Fruit fly (Drosophila melanogaster) whole organism, wandering third instar larva: ENCODE data around the gene CG14984.
A peak's percentile ranks its signal among the peaks of the same experiment; 100 is the strongest.

Source experiments
- Abd-B ChIP-seq: fragments of >200 bp; optimal IDR thresholded peaks from 2 replicates; lab custom pipeline; 2017; ENCODE audit warnings: missing biosample characterization, missing genetic modification characterization
- CG32264 ChIP-seq: fragments of 200-800 bp; sonication (Bioruptor generic); optimal IDR thresholded peaks from 2 replicates; lab custom pipeline; 2016; ENCODE audit warnings: missing biosample characterization, missing genetic modification characterization
- CrebA ChIP-seq: fragments of 200-800 bp; sonication (Bioruptor generic); optimal IDR thresholded peaks from 2 replicates; lab custom pipeline; 2016; ENCODE audit warnings: missing biosample characterization, mild to moderate bottlenecking, missing genetic modification characterization, borderline replicate concordance
- Dfd ChIP-seq: fragments of >200 bp; optimal IDR thresholded peaks from 2 replicates; lab custom pipeline; 2017; ENCODE audit warnings: missing biosample characterization, missing genetic modification characterization
- Dif ChIP-seq: fragments of 200-275, 200-300 bp; sonication (Bioruptor generic); optimal IDR thresholded peaks from 2 replicates; lab custom pipeline; 2018; ENCODE audit warnings: missing biosample characterization, missing genetic modification characterization; ENCODE audit not compliant: partially characterized antibody
- GATAd ChIP-seq: sonication (Bioruptor generic); optimal IDR thresholded peaks from 2 replicates; lab custom pipeline; 2016; ENCODE audit warnings: missing biosample characterization, missing genetic modification characterization
- Hnf4 ChIP-seq: fragments of 200-800 bp; sonication (Bioruptor generic); optimal IDR thresholded peaks from 2 replicates; lab custom pipeline; 2016; ENCODE audit warnings: missing biosample characterization, mild to moderate bottlenecking, missing genetic modification characterization
- Hr78 ChIP-seq: fragments of >200 bp; optimal IDR thresholded peaks from 2 replicates; lab custom pipeline; 2017; ENCODE audit warnings: missing biosample characterization, missing genetic modification characterization
- Hr83 ChIP-seq: fragments of 200-300 bp; sonication (Bioruptor generic); optimal IDR thresholded peaks from 2 replicates; lab custom pipeline; 2016; ENCODE audit warnings: missing biosample characterization, mild to moderate bottlenecking, missing genetic modification characterization, moderate library complexity; ENCODE audit not compliant: poor library complexity, severe bottlenecking
- Jra ChIP-seq: sonication (Bioruptor generic); optimal IDR thresholded peaks from 2 replicates; lab custom pipeline; 2016; ENCODE audit warnings: missing biosample characterization, missing genetic modification characterization
- Mio ChIP-seq: sonication (Bioruptor generic); optimal IDR thresholded peaks from 2 replicates; lab custom pipeline; 2016; ENCODE audit warnings: missing biosample characterization, missing genetic modification characterization
- Myc ChIP-seq: fragments of >200 bp; optimal IDR thresholded peaks from 2 replicates; lab custom pipeline; 2017
- OdsH ChIP-seq: fragments of 200-800 bp; sonication (Bioruptor generic); optimal IDR thresholded peaks from 2 replicates; lab custom pipeline; 2016; ENCODE audit warnings: missing biosample characterization, mild to moderate bottlenecking, missing genetic modification characterization
- Rel ChIP-seq, 2 experiments: fragments of 200-800 bp; sonication (Bioruptor generic) in 1 of 2; optimal IDR thresholded peaks; 2 replicates in 1 of 2; 3 replicates in 1 of 2; lab custom pipeline; 2016 to 2019; ENCODE audit warnings: mild to moderate bottlenecking in 2 of 2, missing biosample characterization in 2 of 2, missing genetic modification characterization in 2 of 2, moderate library complexity in 1 of 2
- Vsx2 ChIP-seq: fragments of 200-300, 225-300 bp; sonication (Bioruptor generic); optimal IDR thresholded peaks from 2 replicates; lab custom pipeline; 2018; ENCODE audit warnings: missing biosample characterization, missing genetic modification characterization; ENCODE audit not compliant: partially characterized antibody
- br ChIP-seq: fragments of 200-800 bp; sonication (Bioruptor generic); optimal IDR thresholded peaks from 2 replicates; lab custom pipeline; 2016; ENCODE audit warnings: missing biosample characterization, missing genetic modification characterization
- brk ChIP-seq: fragments of 200-800 bp; sonication (Bioruptor generic); optimal IDR thresholded peaks from 2 replicates; lab custom pipeline; 2016; ENCODE audit warnings: missing biosample characterization, mild to moderate bottlenecking, missing genetic modification characterization
- dl ChIP-seq, 2 experiments: fragments of 175-275, 200-275 bp in 1 of 2; fragments of 200-275 bp in 1 of 2; sonication (Bioruptor generic); optimal IDR thresholded peaks; lab custom pipeline; 2018; ENCODE audit warnings: mild to moderate bottlenecking in 2 of 2, missing biosample characterization in 2 of 2, missing genetic modification characterization in 2 of 2, moderate library complexity in 2 of 2; ENCODE audit not compliant: partially characterized antibody in 2 of 2, insufficient read depth in 1 of 2
- dmrt93B ChIP-seq: fragments of 200-800 bp; sonication (Bioruptor generic); optimal IDR thresholded peaks from 2 replicates; lab custom pipeline; 2018; ENCODE audit warnings: missing biosample characterization, mild to moderate bottlenecking, missing genetic modification characterization
- dsf ChIP-seq: sonication (Bioruptor generic); optimal IDR thresholded peaks from 2 replicates; lab custom pipeline; 2016; ENCODE audit warnings: missing biosample characterization, missing genetic modification characterization, borderline replicate concordance
- ey ChIP-seq: fragments of 200-800 bp; sonication (Bioruptor generic); optimal IDR thresholded peaks from 2 replicates; lab custom pipeline; 2016; ENCODE audit warnings: missing biosample characterization, missing genetic modification characterization
- h ChIP-seq: fragments of 200-800 bp; sonication (Bioruptor generic); optimal IDR thresholded peaks from 3 replicates; lab custom pipeline; 2016; ENCODE audit warnings: missing biosample characterization, mild to moderate bottlenecking, missing genetic modification characterization
- jim ChIP-seq: fragments of 175-275, 200-325 bp; sonication (Bioruptor generic); optimal IDR thresholded peaks from 2 replicates; lab custom pipeline; 2016; ENCODE audit warnings: missing biosample characterization, mild to moderate bottlenecking, missing genetic modification characterization
- lola ChIP-seq: fragments of >200 bp; optimal IDR thresholded peaks from 2 replicates; lab custom pipeline; 2017; ENCODE audit warnings: missing biosample characterization, missing genetic modification characterization
- pan ChIP-seq: fragments of >200 bp; optimal IDR thresholded peaks from 2 replicates; lab custom pipeline; 2017
- psq ChIP-seq: fragments of 200-800 bp; sonication (Bioruptor generic); optimal IDR thresholded peaks from 3 replicates; lab custom pipeline; 2017; ENCODE audit warnings: missing biosample characterization, mild to moderate bottlenecking, missing genetic modification characterization, moderate library complexity
- sage ChIP-seq: fragments of 200-800 bp; sonication (Bioruptor generic); optimal IDR thresholded peaks from 2 replicates; lab custom pipeline; 2016; ENCODE audit warnings: missing biosample characterization, mild to moderate bottlenecking, missing genetic modification characterization
- tai ChIP-seq: sonication (Bioruptor generic); optimal IDR thresholded peaks from 2 replicates; lab custom pipeline; 2016; ENCODE audit warnings: missing biosample characterization, missing genetic modification characterization
- usp ChIP-seq: fragments of >200 bp; optimal IDR thresholded peaks from 2 replicates; lab custom pipeline; 2017; ENCODE audit warnings: missing biosample characterization, missing genetic modification characterization
- woc ChIP-seq: sonication (Bioruptor generic); optimal IDR thresholded peaks from 2 replicates; lab custom pipeline; 2016; ENCODE audit warnings: missing biosample characterization, mild to moderate bottlenecking, missing genetic modification characterization

CG14984 gene

dm6 chr3L:3927462-3927861 lies 24.9 kb downstream of the CG14984 start:
- no peak for TF ChIP-seq dmrt93B (GFP tag; lab: Kevin White, UChicago)
- no peak for TF ChIP-seq Hnf4 (GFP tag; lab: Kevin White, UChicago)
- no peak for TF ChIP-seq Hr83
- TF ChIP-seq brk: no peak
- TF ChIP-seq dl (GFP tag; optimal IDR thresholded peaks at IDR 0.05; lab: Kevin White, UChicago; ENCODE audit: insufficient read depth in 1 of 2, partially characterized antibody in 2 of 2): no peak
- no peak for TF ChIP-seq CG32264 (GFP tag; lab: Kevin White, UChicago)
- TF ChIP-seq CrebA: no peak
- no peak for TF ChIP-seq ey (GFP tag; lab: Kevin White, UChicago)
- TF ChIP-seq tai (GFP tag; lab: Kevin White, UChicago): no peak
- TF ChIP-seq Myc (lab: Kevin White, UChicago): no peak
- TF ChIP-seq Mio (GFP tag; lab: Kevin White, UChicago): no peak
- no peak for TF ChIP-seq jim (GFP tag; lab: Kevin White, UChicago)
- TF ChIP-seq psq (GFP tag; lab: Kevin White, UChicago): no peak
- TF ChIP-seq OdsH (GFP tag; lab: Kevin White, UChicago): no peak

- TF ChIP-seq Rel (GFP tag; optimal IDR thresholded peaks at IDR 0.05; lab: Kevin White, UChicago) (no peak), Rel (tag; optimal IDR thresholded peaks at IDR 0.05; lab: Kevin White, UChicago) (peak; percentile 69), Hr78 (GFP tag; lab: Kevin White, UChicago) (no peak), woc (GFP tag; lab: Kevin White, UChicago) (no peak), dsf (GFP tag; lab: Kevin White, UChicago) (no peak), dl (GFP tag; optimal IDR thresholded peaks at IDR 0.05; lab: Kevin White, UChicago; ENCODE audit: insufficient read depth in 1 of 2, partially characterized antibody in 2 of 2) (no peak), Dif (GFP tag; lab: Kevin White, UChicago) (no peak), psq (GFP tag; lab: Kevin White, UChicago) (peak; percentile 72), Abd-B (GFP tag; lab: Kevin White, UChicago) (no peak), Dfd (GFP tag; lab: Kevin White, UChicago) (no peak), h (GFP tag; lab: Kevin White, UChicago) (no peak), jim (GFP tag; lab: Kevin White, UChicago) (no peak), sage (GFP tag; lab: Kevin White, UChicago) (peak; percentile 6), Vsx2 (no peak), Hnf4 (GFP tag; lab: Kevin White, UChicago) (no peak), lola (GFP tag; lab: Kevin White, UChicago) (no peak), ey (GFP tag; lab: Kevin White, UChicago) (no peak), usp (GFP tag; lab: Kevin White, UChicago) (no peak)
These were observed 26.1 kb downstream of the CG14984 start for dm6 chr3L:3926191-3926765.

dm6 chr3L:3925487-3925886 lies 26.9 kb downstream of the CG14984 start:
- TF ChIP-seq OdsH (GFP tag; lab: Kevin White, UChicago): no peak
- TF ChIP-seq GATAd (GFP tag; lab: Kevin White, UChicago): no peak
- TF ChIP-seq Myc (lab: Kevin White, UChicago): no peak
- TF ChIP-seq sage (GFP tag; lab: Kevin White, UChicago): no peak
- no peak for TF ChIP-seq Rel (GFP tag; optimal IDR thresholded peaks at IDR 0.05; lab: Kevin White, UChicago)
- peak; percentile 16 for TF ChIP-seq Rel (tag; optimal IDR thresholded peaks at IDR 0.05; lab: Kevin White, UChicago)
- TF ChIP-seq Abd-B (GFP tag; lab: Kevin White, UChicago): no peak
- TF ChIP-seq Hnf4 (GFP tag; lab: Kevin White, UChicago): no peak
- no peak for TF ChIP-seq Mio (GFP tag; lab: Kevin White, UChicago)
- no peak for TF ChIP-seq jim (GFP tag; lab: Kevin White, UChicago)
- TF ChIP-seq, all 38 proteins: peak for 1

dm6 chr3L:3923631-3924274 lies 28.6 kb downstream of the CG14984 start:
- no peak for TF ChIP-seq Rel (GFP tag; optimal IDR thresholded peaks at IDR 0.05; lab: Kevin White, UChicago)
- TF ChIP-seq Rel (tag; optimal IDR thresholded peaks at IDR 0.05; lab: Kevin White, UChicago): peak; percentile 93
- TF ChIP-seq CrebA: peak; percentile 38
- no peak for TF ChIP-seq psq (GFP tag; lab: Kevin White, UChicago)
- peak; percentile 39 for TF ChIP-seq h (GFP tag; lab: Kevin White, UChicago)
- no peak for TF ChIP-seq Hnf4 (GFP tag; lab: Kevin White, UChicago)

- no peak for TF ChIP-seq sage (GFP tag; lab: Kevin White, UChicago)
- TF ChIP-seq br (GFP tag; lab: Kevin White, UChicago): no peak
- TF ChIP-seq Hr78 (GFP tag; lab: Kevin White, UChicago): no peak
- no peak for TF ChIP-seq Rel (GFP tag; optimal IDR thresholded peaks at IDR 0.05; lab: Kevin White, UChicago)
- no peak for TF ChIP-seq Rel (tag; optimal IDR thresholded peaks at IDR 0.05; lab: Kevin White, UChicago)
- TF ChIP-seq Jra (GFP tag; lab: Kevin White, UChicago): no peak
- no peak for TF ChIP-seq CG32264 (GFP tag; lab: Kevin White, UChicago)
- no peak for TF ChIP-seq pan (lab: Kevin White, UChicago)
- no peak for TF ChIP-seq woc (GFP tag; lab: Kevin White, UChicago)
These were observed 40.2 kb downstream of the CG14984 start for dm6 chr3L:3912134-3912533.
